1 fruit fly cellular context compared by ENCODE assay signal in the genomic region with DNA sequence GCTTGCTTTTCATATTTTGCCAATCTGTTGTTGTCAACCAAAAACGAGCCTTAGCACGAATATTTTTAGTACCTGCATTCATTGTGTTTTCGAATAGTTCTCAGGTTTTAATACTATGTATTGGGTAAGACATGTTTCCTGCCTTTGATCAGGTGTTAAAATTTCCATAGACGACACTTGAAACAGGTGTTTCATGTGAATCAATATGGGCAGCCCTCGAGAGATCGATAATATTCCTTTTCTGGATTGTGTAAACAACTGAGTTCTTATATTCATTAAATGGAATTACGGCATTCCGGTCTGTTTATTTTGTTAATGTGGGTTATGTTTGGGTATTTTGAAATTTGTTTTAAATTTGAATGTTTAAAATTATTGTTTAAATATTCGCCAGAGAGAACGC.
TF ChIP-seq lines count a peak whose summit lies in the region.

No protein-coding gene starts in this region.

TF ChIP-seq in whole organism, embryonic, 481 proteins besides CTCF, POLR2A, EP300 and RAD21 (continued from another document):
- no peak for TF ChIP-seq CG2129 (GFP tag; IDR thresholded peaks at IDR 0.05; lab: Robert Waterston, UW; ENCODE audit: partially characterized antibody)
- peak; percentile 12 for TF ChIP-seq CG33557 (GFP tag; optimal IDR thresholded peaks at IDR 0.05; lab: Kevin White, UChicago)
- peak; percentile 29 for TF ChIP-seq CG15514 (GFP tag; optimal IDR thresholded peaks at IDR 0.05; lab: Kevin White, UChicago)
- 0 out of 3 replicates have a peak, but pooled peaks have one; percentile 16 for TF ChIP-seq CG11695 (GFP tag; IDR thresholded peaks at IDR 0.05; lab: Robert Waterston, UW)
- no peak for TF ChIP-seq CG30431 (GFP tag; optimal IDR thresholded peaks at IDR 0.05; lab: Kevin White, UChicago)
- TF ChIP-seq rib (GFP tag; IDR thresholded peaks at IDR 0.05; lab: Robert Waterston, UW), result no peak
- TF ChIP-seq hkb (optimal IDR thresholded peaks at IDR 0.05; lab: Kevin White, UChicago), result no peak
- TF ChIP-seq hkb (GFP tag; IDR thresholded peaks at IDR 0.05; lab: Robert Waterston, UW), result peak; percentile 60; the same call in 1 of the 2 replicates
- peak; percentile 1 for TF ChIP-seq Sox100B (GFP tag; optimal IDR thresholded peaks at IDR 0.05; lab: Kevin White, UChicago)
- TF ChIP-seq bowl (GFP tag; IDR thresholded peaks at IDR 0.05; lab: Robert Waterston, UW), result no peak
- TF ChIP-seq CG7987 (GFP tag; optimal IDR thresholded peaks at IDR 0.05; lab: Kevin White, UChicago), result no peak
- no peak for TF ChIP-seq bsh (GFP tag; optimal IDR thresholded peaks at IDR 0.05; lab: Kevin White, UChicago)
- TF ChIP-seq CG6854 (GFP tag; optimal IDR thresholded peaks at IDR 0.05; lab: Kevin White, UChicago), result peak; percentile 15
- TF ChIP-seq onecut (GFP tag; IDR thresholded peaks at IDR 0.05; lab: Robert Waterston, UW), result peak; percentile 34; the same call in 1 of the 2 replicates
- peak; percentile 2 for TF ChIP-seq ac (GFP tag; optimal IDR thresholded peaks at IDR 0.05; lab: Kevin White, UChicago)
- peak; percentile 39; the same call in 1 of the 2 replicates for TF ChIP-seq sob (GFP tag; IDR thresholded peaks at IDR 0.05; lab: Robert Waterston, UW)
- TF ChIP-seq CG7556 (GFP tag; optimal IDR thresholded peaks at IDR 0.05; lab: Kevin White, UChicago), result no peak
- TF ChIP-seq twi (tag; optimal IDR thresholded peaks at IDR 0.05; lab: Kevin White, UChicago), result no peak
- no peak for TF ChIP-seq CG3838 (GFP tag; optimal IDR thresholded peaks at IDR 0.05; lab: Kevin White, UChicago)
- peak; percentile 20 for TF ChIP-seq CG12659 (GFP tag; optimal IDR thresholded peaks at IDR 0.05; lab: Kevin White, UChicago)
- peak; percentile 30 for TF ChIP-seq Meics (GFP tag; optimal IDR thresholded peaks at IDR 0.05; lab: Kevin White, UChicago)
- peak; percentile 19 for TF ChIP-seq CG17359 (tag; optimal IDR thresholded peaks at IDR 0.05; lab: Kevin White, UChicago)
- TF ChIP-seq sqz (GFP tag; optimal IDR thresholded peaks at IDR 0.05; lab: Kevin White, UChicago), result peak; percentile 31
- TF ChIP-seq pb (GFP tag; optimal IDR thresholded peaks at IDR 0.05; lab: Kevin White, UChicago), result no peak
- TF ChIP-seq Nf-YB (GFP tag; optimal IDR thresholded peaks at IDR 0.05; lab: Kevin White, UChicago), result no peak
- peak; percentile 29; the same call in 1 of the 2 replicates for TF ChIP-seq CG14014 (GFP tag; IDR thresholded peaks at IDR 0.05; lab: Robert Waterston, UW)
- peak; percentile 12 for TF ChIP-seq CG15269 (tag; optimal IDR thresholded peaks at IDR 0.05; lab: Kevin White, UChicago)
- TF ChIP-seq dpn (GFP tag; optimal IDR thresholded peaks at IDR 0.05; lab: Kevin White, UChicago), result peak in 1 of 2 experiments; percentile 38
- no peak for TF ChIP-seq CG2202 (tag; optimal IDR thresholded peaks at IDR 0.05; lab: Kevin White, UChicago)
- peak; percentile 22; the same call in 1 of the 3 replicates for TF ChIP-seq Dbx (GFP tag; IDR thresholded peaks at IDR 0.05; lab: Robert Waterston, UW)
- peak in 1 of 2 experiments; percentile 18 for TF ChIP-seq Pdp1 (GFP tag; optimal IDR thresholded peaks at IDR 0.05; lab: Kevin White, UChicago)
- no peak for TF ChIP-seq Nf-YA (GFP tag; IDR thresholded peaks at IDR 0.05; lab: Robert Waterston, UW)
- TF ChIP-seq Med (GFP tag; lab: Kevin White, UChicago), result peak; percentile 70
- peak; percentile 5 for TF ChIP-seq Fer3 (tag; optimal IDR thresholded peaks at IDR 0.05; lab: Kevin White, UChicago)
- TF ChIP-seq CG6813 (GFP tag; optimal IDR thresholded peaks at IDR 0.05; lab: Kevin White, UChicago), result peak; percentile 49
- TF ChIP-seq CG8478 (optimal IDR thresholded peaks at IDR 0.05; lab: Kevin White, UChicago), result no peak
- no peak for TF ChIP-seq gsb (GFP tag; IDR thresholded peaks at IDR 0.05; lab: Robert Waterston, UW)
- no peak for TF ChIP-seq Hr78 (GFP tag; optimal IDR thresholded peaks at IDR 0.05; lab: Kevin White, UChicago)
- peak; percentile 6 for TF ChIP-seq CG11504 (tag; optimal IDR thresholded peaks at IDR 0.05; lab: Kevin White, UChicago)
- no peak for TF ChIP-seq dmrt11E (tag; optimal IDR thresholded peaks at IDR 0.05; lab: Kevin White, UChicago)
- TF ChIP-seq CG9727 (GFP tag; optimal IDR thresholded peaks at IDR 0.05; lab: Kevin White, UChicago), result no peak
- peak; percentile 30 for TF ChIP-seq CG15601 (tag; optimal IDR thresholded peaks at IDR 0.05; lab: Kevin White, UChicago)
- TF ChIP-seq odd (GFP tag; optimal IDR thresholded peaks at IDR 0.05; lab: Kevin White, UChicago), result peak; percentile 32
- no peak for TF ChIP-seq bcd (GFP tag; optimal IDR thresholded peaks at IDR 0.05; lab: Kevin White, UChicago)
- peak; percentile 12 for TF ChIP-seq MTF-1 (GFP tag; optimal IDR thresholded peaks at IDR 0.05; lab: Kevin White, UChicago; ENCODE audit: borderline replicate concordance)
- peak; percentile 52 for TF ChIP-seq ATbp (GFP tag; optimal IDR thresholded peaks at IDR 0.05; lab: Kevin White, UChicago)
- no peak for TF ChIP-seq hb (GFP tag; IDR thresholded peaks at IDR 0.05; lab: Robert Waterston, UW; ENCODE audit: partially characterized antibody)
- TF ChIP-seq CG4854 (GFP tag; optimal IDR thresholded peaks at IDR 0.05; lab: Kevin White, UChicago), result peak; percentile 23
- no peak for TF ChIP-seq h (optimal IDR thresholded peaks at IDR 0.05; lab: Kevin White, UChicago)
- TF ChIP-seq H15 (GFP tag; IDR thresholded peaks at IDR 0.05; lab: Robert Waterston, UW), result no peak
- TF ChIP-seq HHEX (GFP tag; optimal IDR thresholded peaks at IDR 0.05; lab: Kevin White, UChicago), result peak; percentile 55
